Worm (Caenorhabditis elegans): ENCODE measurements around the gene nhr-57.

- TF ChIP-seq pha-4 (tag; optimal IDR thresholded peaks at IDR 0.05) (no peak), aly-2 (tag; optimal IDR thresholded peaks at IDR 0.05) (no peak), egl-27 (tag; optimal IDR thresholded peaks at IDR 0.05) (no peak), pqm-1 (tag; optimal IDR thresholded peaks at IDR 0.05) (no peak), ama-1 (optimal IDR thresholded peaks at IDR 0.05) (no peak), R02D3.7 (tag; optimal IDR thresholded peaks at IDR 0.05) (no peak), lsy-12 (tag; optimal IDR thresholded peaks at IDR 0.05) (no peak), nhr-237 (tag; optimal IDR thresholded peaks at IDR 0.05) (no peak), fkh-2 (tag; optimal IDR thresholded peaks at IDR 0.05) (no peak), skn-1 (tag; optimal IDR thresholded peaks at IDR 0.05) (no peak)
These were observed 38.0 kb downstream of the nhr-57 start for ce11 chrV:4169658-4170057.
